Worm (Caenorhabditis elegans): ENCODE measurements around the gene Y32B12A.5.

The Y32B12A.5 gene

ce11 chrV:16479275-16479674 is 8.1 kb downstream of the Y32B12A.5 start, which contains the start of gene T08G3.11:
Gene T08G3.11 (minus strand): TSS chrV:16479375.
- TF ChIP-seq sptf-1 (tag; optimal IDR thresholded peaks at IDR 0.05) (no peak), flh-1 (GFP tag; optimal IDR thresholded peaks at IDR 0.05) (no peak), unc-62 (GFP tag; optimal IDR thresholded peaks at IDR 0.05) (no peak)

- TF ChIP-seq zip-8 (tag; optimal IDR thresholded peaks at IDR 0.05) (no peak), flh-1 (GFP tag; optimal IDR thresholded peaks at IDR 0.05) (no peak), drap-1 (GFP tag; optimal IDR thresholded peaks at IDR 0.05) (no peak), nhr-2 (tag; optimal IDR thresholded peaks at IDR 0.05) (no peak), nhr-12 (tag; optimal IDR thresholded peaks at IDR 0.05) (no peak), ces-1 (GFP tag; optimal IDR thresholded peaks at IDR 0.05) (no peak), bed-3 (GFP tag; optimal IDR thresholded peaks at IDR 0.05) (no peak), elt-3 (tag; optimal IDR thresholded peaks at IDR 0.05) (no peak), elt-1 (tag; optimal IDR thresholded peaks at IDR 0.05; ENCODE audit: borderline replicate concordance, insufficient read depth) (no peak), M03D4.4 (tag; optimal IDR thresholded peaks at IDR 0.05) (no peak), ceh-43 (GFP tag; optimal IDR thresholded peaks at IDR 0.05) (no peak), mep-1 (tag; optimal IDR thresholded peaks at IDR 0.05) (no peak), nhr-28 (tag; optimal IDR thresholded peaks at IDR 0.05) (no peak), unc-39 (tag; optimal IDR thresholded peaks at IDR 0.05) (no peak), sptf-1 (tag; optimal IDR thresholded peaks at IDR 0.05) (no peak), hlh-1 (tag; optimal IDR thresholded peaks at IDR 0.05) (no peak), ztf-11 (tag; optimal IDR thresholded peaks at IDR 0.05) (no peak), snpc-4 (tag; optimal IDR thresholded peaks at IDR 0.05) (no peak)
These were observed 15.3 kb downstream of the Y32B12A.5 start, which contains the start of gene srw-35 for ce11 chrV:16471995-16472563. Gene srw-35 (plus strand): TSS chrV:16472513.

- TF ChIP-seq ceh-83 (GFP tag; optimal IDR thresholded peaks at IDR 0.05) (no peak), ceh-39 (tag; optimal IDR thresholded peaks at IDR 0.05) (no peak), pha-4 (tag; optimal IDR thresholded peaks at IDR 0.05) (no peak), drap-1 (GFP tag; optimal IDR thresholded peaks at IDR 0.05) (no peak), mls-2 (tag; optimal IDR thresholded peaks at IDR 0.05) (no peak), hlh-1 (tag; optimal IDR thresholded peaks at IDR 0.05) (no peak), nhr-237 (tag; optimal IDR thresholded peaks at IDR 0.05) (no peak), unc-62 (GFP tag; optimal IDR thresholded peaks at IDR 0.05) (no peak)
These were observed 16.5 kb downstream of the Y32B12A.5 start, which contains the start of gene srh-138 for ce11 chrV:16470916-16471315. Gene srh-138 (minus strand): TSS chrV:16471016.

ce11 chrV:16467840-16468239 is 19.5 kb downstream of the Y32B12A.5 start, which contains the start of gene sru-44:
Gene sru-44 (minus strand): TSS chrV:16467940.
- TF ChIP-seq zip-8 (tag; optimal IDR thresholded peaks at IDR 0.05) (no peak), sptf-1 (tag; optimal IDR thresholded peaks at IDR 0.05) (no peak), hlh-1 (tag; optimal IDR thresholded peaks at IDR 0.05) (no peak), nhr-237 (tag; optimal IDR thresholded peaks at IDR 0.05) (no peak), ham-2 (GFP tag; optimal IDR thresholded peaks at IDR 0.05) (no peak), flh-1 (GFP tag; optimal IDR thresholded peaks at IDR 0.05) (no peak), unc-120 (tag; optimal IDR thresholded peaks at IDR 0.05; ENCODE audit: poor library complexity, severe bottlenecking) (no peak), pha-4 (tag; optimal IDR thresholded peaks at IDR 0.05) (no peak), lsy-2 (tag; optimal IDR thresholded peaks at IDR 0.05) (no peak), elt-1 (tag; optimal IDR thresholded peaks at IDR 0.05; ENCODE audit: borderline replicate concordance, insufficient read depth) (no peak), unc-62 (GFP tag; optimal IDR thresholded peaks at IDR 0.05) (no peak), nhr-12 (tag; optimal IDR thresholded peaks at IDR 0.05) (no peak), lin-32 (GFP tag; optimal IDR thresholded peaks at IDR 0.05) (no peak), blmp-1 (tag; optimal IDR thresholded peaks at IDR 0.05) (no peak)

ce11 chrV:16460866-16461265 is 26.5 kb downstream of the Y32B12A.5 start, which contains the start of gene srh-142:
Gene srh-142 (minus strand): TSS chrV:16460966.
- TF ChIP-seq bed-3 (GFP tag; optimal IDR thresholded peaks at IDR 0.05) = no peak
- TF ChIP-seq unc-62 (GFP tag; optimal IDR thresholded peaks at IDR 0.05) = no peak
- no peak for TF ChIP-seq mab-5 (tag; optimal IDR thresholded peaks at IDR 0.05)
- no peak for TF ChIP-seq nhr-237 (tag; optimal IDR thresholded peaks at IDR 0.05)
- no peak for TF ChIP-seq lin-32 (GFP tag; optimal IDR thresholded peaks at IDR 0.05)
- no peak for TF ChIP-seq ztf-11 (tag; optimal IDR thresholded peaks at IDR 0.05)
- no peak for TF ChIP-seq zip-8 (tag; optimal IDR thresholded peaks at IDR 0.05)
- TF ChIP-seq elt-3 (tag; optimal IDR thresholded peaks at IDR 0.05) = no peak
- TF ChIP-seq flh-1 (GFP tag; optimal IDR thresholded peaks at IDR 0.05) = no peak

Data from whole organism, mixed stage, embryonic.